Worm (Caenorhabditis elegans): ENCODE data around the gene col-162.

The col-162 gene

ce11 chrV:13411992-13412298, 29.8 kb upstream of the col-162 start:
- TF ChIP-seq nhr-11 (tag; optimal IDR thresholded peaks at IDR 0.05) (no peak), nhr-21 (tag; optimal IDR thresholded peaks at IDR 0.05) (peak; percentile 1), nhr-25 (tag; optimal IDR thresholded peaks at IDR 0.05) (peak; percentile 78)

DNA sequence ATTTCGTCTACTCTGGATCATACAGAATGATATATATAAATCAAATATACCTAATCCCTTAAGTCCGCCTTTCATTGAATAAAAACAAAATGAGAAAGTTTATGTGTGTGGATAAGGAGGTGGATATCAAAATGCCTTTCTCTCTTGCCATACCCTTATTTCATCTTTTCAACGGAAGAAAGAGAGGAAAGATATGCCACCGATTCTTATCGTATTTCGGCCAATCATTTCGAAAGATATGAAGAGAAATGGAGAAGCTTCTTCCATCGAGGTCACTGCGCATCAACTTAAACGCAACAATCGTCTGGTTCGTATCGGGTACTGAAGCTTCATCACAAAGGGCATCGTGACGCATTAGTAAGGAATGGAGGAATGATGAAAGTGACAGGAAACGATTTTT, 28.5 kb upstream of the col-162 start:
- no peak for TF ChIP-seq elt-1 (tag; optimal IDR thresholded peaks at IDR 0.05)
- TF ChIP-seq nhr-21 (tag; optimal IDR thresholded peaks at IDR 0.05): peak; percentile 47
- peak; percentile 3 for TF ChIP-seq blmp-1 (tag; optimal IDR thresholded peaks at IDR 0.05; ENCODE audit: insufficient read depth)
- peak; percentile 38 for TF ChIP-seq peb-1 (tag; optimal IDR thresholded peaks at IDR 0.05)

DNA sequence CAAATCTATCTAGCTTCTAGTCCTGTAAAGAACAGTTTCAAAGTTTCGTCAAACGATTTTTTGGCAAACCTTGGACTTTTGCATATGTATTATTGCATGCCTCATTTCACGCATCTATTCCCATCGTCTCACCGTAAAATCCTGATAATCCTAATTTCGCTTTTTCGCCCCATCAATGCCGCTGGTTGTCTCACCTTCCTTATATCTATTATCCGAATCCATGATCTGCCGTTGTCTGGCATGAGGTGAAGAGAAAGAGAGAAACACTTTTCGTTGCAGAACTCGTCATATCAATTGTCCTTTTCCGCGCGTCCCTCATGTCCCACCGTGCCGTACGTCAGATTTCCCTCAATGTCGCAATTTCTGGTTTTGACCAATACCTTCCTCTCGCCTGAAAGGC, 27.2 kb upstream of the col-162 start, which contains the start of gene cut-2:
cut-2 (plus strand) TSS at position 365 of the 400 bp plus-strand sequence.
- TF ChIP-seq peb-1 (tag; optimal IDR thresholded peaks at IDR 0.05) (peak; percentile 24), elt-1 (tag; optimal IDR thresholded peaks at IDR 0.05) (no peak)

- TF ChIP-seq blmp-1 (tag; optimal IDR thresholded peaks at IDR 0.05; ENCODE audit: insufficient read depth) (no peak), elt-3 (tag; optimal IDR thresholded peaks at IDR 0.05) (no peak), ceh-82 (tag; optimal IDR thresholded peaks at IDR 0.05) (no peak), ztf-4 (tag; optimal IDR thresholded peaks at IDR 0.05) (no peak), sma-3 (GFP tag; optimal IDR thresholded peaks at IDR 0.05) (no peak), skn-1 (tag; optimal IDR thresholded peaks at IDR 0.05) (no peak), nhr-129 (tag; optimal IDR thresholded peaks at IDR 0.05) (no peak), aly-2 (tag; optimal IDR thresholded peaks at IDR 0.05) (no peak), nhr-12 (tag; optimal IDR thresholded peaks at IDR 0.05) (no peak), gmeb-1 (tag; optimal IDR thresholded peaks at IDR 0.05) (no peak), dmd-4 (tag; optimal IDR thresholded peaks at IDR 0.05) (no peak), nhr-237 (tag; optimal IDR thresholded peaks at IDR 0.05) (no peak), egl-27 (tag; optimal IDR thresholded peaks at IDR 0.05) (no peak)
These were observed 26.3 kb upstream of the col-162 start for ce11 chrV:13415462-13415861.

ce11 chrV:13416076-13416475, 25.7 kb upstream of the col-162 start:
- no peak for TF ChIP-seq F13H6.1 (tag; optimal IDR thresholded peaks at IDR 0.05)
- TF ChIP-seq nhr-25 (tag; optimal IDR thresholded peaks at IDR 0.05): peak; percentile 9

ce11 chrV:13417513-13417912, 24.2 kb upstream of the col-162 start, which contains the start of gene F53F1.6:
F53F1.6 (minus strand) TSS chrV:13417613.
- TF ChIP-seq nhr-12 (tag; optimal IDR thresholded peaks at IDR 0.05) (no peak), Y55F3AM.14 (GFP tag; optimal IDR thresholded peaks at IDR 0.05) (no peak), sma-9 (GFP tag; optimal IDR thresholded peaks at IDR 0.05) (no peak), sma-9 (tag; optimal IDR thresholded peaks at IDR 0.05) (no peak), nhr-6 (tag; optimal IDR thresholded peaks at IDR 0.05) (no peak), mdl-1 (tag; optimal IDR thresholded peaks at IDR 0.05) (no peak), nhr-21 (tag; optimal IDR thresholded peaks at IDR 0.05) (no peak), R02D3.7 (tag; optimal IDR thresholded peaks at IDR 0.05) (no peak), nhr-23 (tag; optimal IDR thresholded peaks at IDR 0.05) (no peak), sma-3 (GFP tag; optimal IDR thresholded peaks at IDR 0.05) (no peak), nhr-129 (tag; optimal IDR thresholded peaks at IDR 0.05) (no peak), lsy-2 (tag; optimal IDR thresholded peaks at IDR 0.05) (no peak), unc-39 (tag; optimal IDR thresholded peaks at IDR 0.05) (no peak), sem-4 (tag; optimal IDR thresholded peaks at IDR 0.05) (no peak), ztf-1 (GFP tag; conservative IDR thresholded peaks at IDR 0.05) (no peak), elt-1 (tag; optimal IDR thresholded peaks at IDR 0.05) (no peak), nhr-77 (tag; optimal IDR thresholded peaks at IDR 0.05) (no peak), crh-2 (tag; optimal IDR thresholded peaks at IDR 0.05) (no peak)

- no peak for TF ChIP-seq lin-39 (tag; optimal IDR thresholded peaks at IDR 0.05)
- TF ChIP-seq nhr-25 (tag; optimal IDR thresholded peaks at IDR 0.05): no peak
- no peak for TF ChIP-seq nhr-77 (tag; optimal IDR thresholded peaks at IDR 0.05)
- no peak for TF ChIP-seq mbf-1 (tag; optimal IDR thresholded peaks at IDR 0.05)
- TF ChIP-seq peb-1 (tag; optimal IDR thresholded peaks at IDR 0.05): no peak
- TF ChIP-seq mdl-1 (tag; optimal IDR thresholded peaks at IDR 0.05): no peak
- no peak for TF ChIP-seq ztf-11 (tag; optimal IDR thresholded peaks at IDR 0.05)
- no peak for TF ChIP-seq R02D3.7 (tag; optimal IDR thresholded peaks at IDR 0.05)
These were observed 21.1 kb upstream of the col-162 start, which contains the start of gene srv-8 for ce11 chrV:13420640-13421039. srv-8 (minus strand) TSS chrV:13420740.

Data from whole organism, L2 larva.